Fruit fly (Drosophila melanogaster) whole organism, embryonic: Measurements from ENCODE around the gene Kap3.

ENCODE experiments used
- Antp ChIP-seq: fragments of 200-800 bp; sonication (Bioruptor generic); optimal IDR thresholded peaks from 3 replicates; lab custom pipeline; 2016; ENCODE audit warnings: missing biosample characterization, missing genetic modification characterization
- Atf6 ChIP-seq: fragments of 200-800 bp; sonication (Bioruptor generic); IDR thresholded peaks from 2 replicates; pipeline ENCODE4 v1.3.6; 2022; ENCODE audit warnings: missing biosample characterization, missing genetic modification characterization
- BtbVII ChIP-seq: fragments of 200-800 bp; sonication (Bioruptor generic); optimal IDR thresholded peaks from 3 replicates; lab custom pipeline; 2017; ENCODE audit warnings: missing biosample characterization, mild to moderate bottlenecking, missing genetic modification characterization
- CG10959 ChIP-seq: fragments of 200-800 bp; sonication (Bioruptor generic); IDR thresholded peaks from 2 replicates; pipeline ENCODE4 v1.3.6; 2022; ENCODE audit warnings: missing biosample characterization, missing genetic modification characterization
- CG11560 ChIP-seq: fragments of 200-800 bp; sonication (Bioruptor generic); IDR thresholded peaks from 3 replicates; pipeline ENCODE4 v1.3.6; 2022; ENCODE audit warnings: missing biosample characterization, missing genetic modification characterization
- CG12155 ChIP-seq: fragments of 200-800 bp; sonication (Bioruptor generic); optimal IDR thresholded peaks from 3 replicates; lab custom pipeline; 2016; ENCODE audit warnings: missing biosample characterization, missing genetic modification characterization
- CG14710 ChIP-seq: fragments of 200-800 bp; sonication (Bioruptor generic); optimal IDR thresholded peaks from 3 replicates; lab custom pipeline; 2019; ENCODE audit warnings: missing biosample characterization, mild to moderate bottlenecking, missing genetic modification characterization, moderate library complexity
- CG1603 ChIP-seq: fragments of 200-800 bp; sonication (Bioruptor generic); optimal IDR thresholded peaks from 2 replicates; lab custom pipeline; 2019; ENCODE audit warnings: missing biosample characterization, mild to moderate bottlenecking, missing genetic modification characterization, moderate library complexity
- CG2678 ChIP-seq: fragments of 200-800 bp; sonication (Bioruptor generic); optimal IDR thresholded peaks from 3 replicates; lab custom pipeline; 2019; ENCODE audit warnings: missing biosample characterization, mild to moderate bottlenecking, missing genetic modification characterization, moderate library complexity
- CG4360 ChIP-seq: fragments of 200-800 bp; sonication (Bioruptor generic); IDR thresholded peaks from 2 replicates; pipeline ENCODE4 v1.3.6; 2022; ENCODE audit warnings: missing biosample characterization, missing genetic modification characterization
- CG8089 ChIP-seq: fragments of 200-800 bp; sonication (Bioruptor generic); optimal IDR thresholded peaks from 3 replicates; lab custom pipeline; 2016; ENCODE audit warnings: missing biosample characterization, missing genetic modification characterization
- CG8290 ChIP-seq, 3 experiments: fragments of 200-800 bp; sonication (Bioruptor generic); optimal IDR thresholded peaks; 2 replicates each; lab custom pipeline; 2016 to 2019; ENCODE audit warnings: missing biosample characterization in 3 of 3, missing genetic modification characterization in 3 of 3, mild to moderate bottlenecking in 2 of 3, moderate library complexity in 1 of 3
- CG8924 ChIP-seq: fragments of 200-800 bp; optimal IDR thresholded peaks from 3 replicates; lab custom pipeline; 2019; ENCODE audit warnings: missing biosample characterization, mild to moderate bottlenecking, missing genetic modification characterization, moderate library complexity
- CG9437 ChIP-seq: fragments of 200-800 bp; sonication (Bioruptor generic); optimal IDR thresholded peaks from 2 replicates; lab custom pipeline; 2018; ENCODE audit warnings: missing biosample characterization, mild to moderate bottlenecking, missing genetic modification characterization
- CG9609 ChIP-seq: fragments of 200-800 bp; sonication (Bioruptor generic); optimal IDR thresholded peaks from 3 replicates; lab custom pipeline; 2016; ENCODE audit warnings: missing biosample characterization, missing genetic modification characterization
- CG9817 ChIP-seq: fragments of 200-800 bp; sonication (Bioruptor generic); optimal IDR thresholded peaks from 2 replicates; lab custom pipeline; 2018; ENCODE audit warnings: missing biosample characterization, mild to moderate bottlenecking, missing genetic modification characterization, moderate library complexity
- D19A ChIP-seq: fragments of 200-800 bp; optimal IDR thresholded peaks from 3 replicates; lab custom pipeline; 2019; ENCODE audit warnings: missing biosample characterization, mild to moderate bottlenecking, missing genetic modification characterization, moderate library complexity
- Dad ChIP-seq: fragments of 200-800 bp; sonication (Bioruptor generic); optimal IDR thresholded peaks from 3 replicates; lab custom pipeline; 2016; ENCODE audit warnings: missing biosample characterization, missing genetic modification characterization
- Dp ChIP-seq: fragments of 200-800 bp; sonication (Bioruptor generic); optimal IDR thresholded peaks from 2 replicates; lab custom pipeline; 2018; ENCODE audit warnings: missing biosample characterization, mild to moderate bottlenecking, missing genetic modification characterization, moderate library complexity
- HmgD ChIP-seq: fragments of 200-800 bp; sonication (Bioruptor generic); optimal IDR thresholded peaks from 3 replicates; lab custom pipeline; 2016; ENCODE audit warnings: missing biosample characterization, missing genetic modification characterization
- Hmr ChIP-seq: fragments of 200-800 bp; sonication (Bioruptor generic); optimal IDR thresholded peaks from 3 replicates; lab custom pipeline; 2017; ENCODE audit warnings: mild to moderate bottlenecking, missing biosample characterization, missing genetic modification reagents, missing genetic modification characterization
- Hmx ChIP-seq: fragments of 200-800 bp; sonication (Bioruptor generic); optimal IDR thresholded peaks from 2 replicates; lab custom pipeline; 2016; ENCODE audit warnings: missing biosample characterization, missing genetic modification characterization
- MBD-R2 ChIP-seq: fragments of 200-800 bp; sonication (Bioruptor generic); IDR thresholded peaks from 2 replicates; pipeline ENCODE4 v1.3.6; 2022; ENCODE audit warnings: missing biosample characterization, missing genetic modification characterization
- MESR4 ChIP-seq: fragments of 200-800 bp; sonication (Bioruptor generic); optimal IDR thresholded peaks from 2 replicates; lab custom pipeline; 2018; ENCODE audit warnings: missing biosample characterization, mild to moderate bottlenecking, missing genetic modification characterization, moderate library complexity
- Nf-YA ChIP-seq: fragments of 200-800 bp; sonication (Bioruptor generic); IDR thresholded peaks from 2 replicates; pipeline ENCODE4 v1.3.6; 2022; ENCODE audit warnings: missing biosample characterization, missing genetic modification characterization
- Optix ChIP-seq: fragments of 200-800 bp; sonication (Bioruptor generic); IDR thresholded peaks from 3 replicates; pipeline ENCODE4 v1.3.6; 2022; ENCODE audit warnings: missing biosample characterization, missing genetic modification characterization
- Ptx1 ChIP-seq: fragments of 200-800 bp; sonication (Bioruptor generic); IDR thresholded peaks from 2 replicates; pipeline ENCODE4 v1.3.6; 2022; ENCODE audit warnings: missing biosample characterization, missing genetic modification characterization
- Ravus ChIP-seq: fragments of 200-800 bp; sonication (Bioruptor generic); IDR thresholded peaks from 2 replicates; pipeline ENCODE4 v1.3.6; 2022; ENCODE audit warnings: missing biosample characterization, missing genetic modification characterization
- Scr ChIP-seq: fragments of 200-800 bp; sonication (Bioruptor generic); IDR thresholded peaks from 2 replicates; pipeline ENCODE4 v1.3.6; 2022; ENCODE audit warnings: missing biosample characterization, missing genetic modification characterization; ENCODE audit not compliant: partially characterized antibody
- Side ChIP-seq: fragments of 200-800 bp; sonication (Bioruptor generic); optimal IDR thresholded peaks from 2 replicates; lab custom pipeline; 2016; ENCODE audit warnings: missing biosample characterization, missing genetic modification characterization
- Stat92E ChIP-seq, 3 experiments: fragments of >200 bp in 2 of 3; fragments of 200-800 bp in 1 of 3; sonication (Bioruptor generic) in 1 of 3; optimal IDR thresholded peaks; 2 replicates each; lab custom pipeline; 2017 to 2019; ENCODE audit warnings: missing biosample characterization in 3 of 3, missing genetic modification characterization in 3 of 3, mild to moderate bottlenecking in 1 of 3, moderate library complexity in 1 of 3
- al ChIP-seq: fragments of 200-800 bp; sonication (Bioruptor generic); IDR thresholded peaks from 2 replicates; pipeline ENCODE4 v1.3.6; 2022; ENCODE audit warnings: missing biosample characterization, missing genetic modification characterization
- bsh ChIP-seq, 2 experiments: fragments of 200-800 bp; sonication (Bioruptor generic); optimal IDR thresholded peaks; 2 replicates each; lab custom pipeline; 2017 to 2018; ENCODE audit warnings: mild to moderate bottlenecking in 2 of 2, missing biosample characterization in 2 of 2, missing genetic modification characterization in 2 of 2, moderate library complexity in 1 of 2
- crc ChIP-seq: fragments of 200-800 bp; sonication (Bioruptor generic); optimal IDR thresholded peaks from 2 replicates; lab custom pipeline; 2016; ENCODE audit warnings: missing biosample characterization, missing genetic modification characterization
- dysf ChIP-seq: fragments of 200-800 bp; sonication (Bioruptor generic); IDR thresholded peaks from 3 replicates; pipeline ENCODE4 v1.3.6; 2022; ENCODE audit warnings: missing biosample characterization, missing genetic modification characterization
- fd64A ChIP-seq: fragments of 200-800 bp; sonication (Bioruptor generic); optimal IDR thresholded peaks from 3 replicates; lab custom pipeline; 2018; ENCODE audit warnings: missing biosample characterization, mild to moderate bottlenecking, missing genetic modification characterization
- ham ChIP-seq: fragments of 200-800 bp; sonication (Bioruptor generic); IDR thresholded peaks from 2 replicates; pipeline ENCODE4 v1.3.6; 2022; ENCODE audit warnings: missing biosample characterization, missing genetic modification characterization
- lmd ChIP-seq: fragments of 200-800 bp; sonication (Bioruptor generic); IDR thresholded peaks from 2 replicates; pipeline ENCODE4 v1.3.6; 2022; ENCODE audit warnings: missing biosample characterization, missing genetic modification characterization
- lola ChIP-seq, 3 experiments: fragments of >200 bp in 2 of 3; fragments of 200-800 bp in 1 of 3; sonication (Bioruptor generic) in 1 of 3; optimal IDR thresholded peaks; 2 replicates each; lab custom pipeline; 2017 to 2019; ENCODE audit warnings: missing biosample characterization in 3 of 3, missing genetic modification characterization in 3 of 3, mild to moderate bottlenecking in 1 of 3, moderate library complexity in 1 of 3
- luna ChIP-seq: fragments of 200-800 bp; sonication (Bioruptor generic); optimal IDR thresholded peaks from 2 replicates; lab custom pipeline; 2016; ENCODE audit warnings: missing biosample characterization, missing genetic modification characterization
- org-1 ChIP-seq: fragments of 200-800 bp; sonication (Bioruptor generic); optimal IDR thresholded peaks from 2 replicates; lab custom pipeline; 2017; ENCODE audit warnings: missing biosample characterization, missing genetic modification characterization
- pb ChIP-seq: fragments of 200-800 bp; sonication (Bioruptor generic); optimal IDR thresholded peaks from 3 replicates; lab custom pipeline; 2016; ENCODE audit warnings: missing biosample characterization, missing genetic modification characterization
- prd ChIP-seq, 3 experiments: fragments of >200 bp in 2 of 3; fragments of 200-800 bp in 1 of 3; sonication (Bioruptor generic) in 1 of 3; optimal IDR thresholded peaks in 2 of 3; IDR thresholded peaks in 1 of 3; 2 replicates in 2 of 3; 3 replicates in 1 of 3; pipeline versions ENCODE4 v1.3.6 to Lab custom; 2017 to 2022; ENCODE audit warnings: missing biosample characterization in 1 of 3, missing genetic modification characterization in 1 of 3
- salm ChIP-seq: fragments of 200-800 bp; sonication (Bioruptor generic); optimal IDR thresholded peaks from 2 replicates; lab custom pipeline; 2018; ENCODE audit warnings: missing biosample characterization, mild to moderate bottlenecking, missing genetic modification characterization
- sens ChIP-seq: fragments of 200-800 bp; sonication (Bioruptor generic); peaks from one replicate; lab custom pipeline; 2016; ENCODE audit warnings: missing biosample characterization, missing genetic modification characterization
- shn ChIP-seq: fragments of 200-800 bp; sonication (Bioruptor generic); optimal IDR thresholded peaks from 3 replicates; lab custom pipeline; 2016; ENCODE audit warnings: missing biosample characterization, missing genetic modification characterization
- sqz ChIP-seq: fragments of 200-800 bp; sonication (Bioruptor generic); optimal IDR thresholded peaks from 3 replicates; lab custom pipeline; 2018; ENCODE audit warnings: missing biosample characterization, mild to moderate bottlenecking, missing genetic modification characterization
- zen2 ChIP-seq: fragments of 200-800 bp; sonication (Bioruptor generic); IDR thresholded peaks from 3 replicates; pipeline ENCODE4 v1.3.6; 2022; ENCODE audit warnings: missing biosample characterization, missing genetic modification characterization; ENCODE audit not compliant: partially characterized antibody

The Kap3 gene

DNA sequence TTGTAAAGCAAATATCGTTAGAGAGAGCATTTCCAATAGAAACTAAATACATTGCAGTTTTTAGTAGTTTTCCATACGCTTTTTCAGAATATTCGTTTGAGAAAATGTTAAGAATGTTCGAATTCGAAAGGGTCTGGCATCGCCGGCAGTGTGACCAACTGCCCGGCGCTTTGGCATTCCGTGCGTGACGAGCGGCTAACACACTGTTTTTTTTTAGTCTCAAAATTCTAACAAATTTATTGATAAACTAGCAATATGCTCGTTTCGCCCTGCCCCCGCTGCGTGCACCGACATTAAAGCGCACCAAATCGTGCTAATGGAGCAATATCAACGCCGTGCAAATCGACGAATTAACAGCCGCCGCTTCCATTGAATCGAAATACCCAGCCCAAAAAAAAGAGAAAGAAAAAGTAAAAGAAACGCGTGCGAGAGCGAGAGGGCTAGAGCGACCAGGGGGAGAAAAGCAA is 15.9 kb upstream of the Kap3 start, which contains the start of gene dsh (continued):
- no peak for TF ChIP-seq Optix (GFP tag; lab: Robert Waterston, UW)
- peak; percentile 82 for TF ChIP-seq sqz (GFP tag; lab: Kevin White, UChicago)
- TF ChIP-seq Scr (GFP tag; lab: Robert Waterston, UW): peak; percentile 59
- TF ChIP-seq bsh (GFP tag; optimal IDR thresholded peaks at IDR 0.05; lab: Kevin White, UChicago): peak in 1 of 2 experiments; percentile 1
- TF ChIP-seq Dp: peak; percentile 60
- TF ChIP-seq MBD-R2: peak; percentile 34; the same call in 1 of the 2 replicates
- TF ChIP-seq CG8290 (GFP tag; optimal IDR thresholded peaks at IDR 0.05; lab: Kevin White, UChicago): peak; percentile 12
- TF ChIP-seq CG8290 (tag; optimal IDR thresholded peaks at IDR 0.05; lab: Kevin White, UChicago): no peak
- peak; percentile 37 for TF ChIP-seq Antp (GFP tag; lab: Kevin White, UChicago)
- TF ChIP-seq Stat92E (GFP tag; optimal IDR thresholded peaks at IDR 0.05; lab: Kevin White, UChicago): peak in 1 of 3 experiments; percentile 1
- TF ChIP-seq CG10959 (GFP tag; lab: Robert Waterston, UW): no peak
- TF ChIP-seq CG2678: no peak
- TF ChIP-seq prd (optimal IDR thresholded peaks at IDR 0.05; lab: Kevin White, UChicago): no peak
- 0 out of 3 replicates have a peak, but pooled peaks have one; percentile 14 for TF ChIP-seq prd (GFP tag; IDR thresholded peaks at IDR 0.05; lab: Robert Waterston, UW)
- no peak for TF ChIP-seq CG9817 (tag; lab: Kevin White, UChicago)

- peak; percentile 89 for TF ChIP-seq al (GFP tag; lab: Robert Waterston, UW)
- TF ChIP-seq BtbVII (GFP tag; lab: Kevin White, UChicago): peak; percentile 87
- TF ChIP-seq luna (GFP tag; lab: Kevin White, UChicago): peak; percentile 73
- peak; percentile 92 for TF ChIP-seq Hmr (GFP tag; lab: Kevin White, UChicago)
- TF ChIP-seq shn (GFP tag; lab: Kevin White, UChicago): peak; percentile 90
- peak; percentile 97 for TF ChIP-seq CG1603 (tag; lab: Kevin White, UChicago)
- peak; percentile 80 for TF ChIP-seq D19A (tag; lab: Kevin White, UChicago)
- peak; percentile 88 for TF ChIP-seq CG8089
- TF ChIP-seq MESR4 (GFP tag; lab: Kevin White, UChicago): peak; percentile 12
- TF ChIP-seq CG9437 (GFP tag; lab: Kevin White, UChicago): peak; percentile 82
- peak; percentile 92 for TF ChIP-seq Dad (GFP tag; lab: Kevin White, UChicago)
- peak; percentile 93 for TF ChIP-seq CG9609 (GFP tag; lab: Kevin White, UChicago)
- peak; percentile 85 for TF ChIP-seq HmgD
- TF ChIP-seq sens (GFP tag; lab: Kevin White, UChicago): peak; percentile 97
- TF ChIP-seq CG12155 (GFP tag; lab: Kevin White, UChicago): peak; percentile 88
- TF ChIP-seq MBD-R2: peak; percentile 87
- peak; percentile 86 for TF ChIP-seq salm (tag; lab: Kevin White, UChicago)
- TF ChIP-seq Ptx1 (GFP tag; lab: Robert Waterston, UW): peak; percentile 95
- TF ChIP-seq org-1: peak; percentile 93
- TF ChIP-seq zen2 (GFP tag; lab: Robert Waterston, UW): no peak
- TF ChIP-seq CG4360 (GFP tag; lab: Robert Waterston, UW): peak; percentile 79
- peak; percentile 96 for TF ChIP-seq lmd (GFP tag; lab: Robert Waterston, UW)
- TF ChIP-seq CG8924: peak; percentile 88
- peak; percentile 82; the same call in 2 of the 3 replicates for TF ChIP-seq CG11560
- peak; percentile 93 for TF ChIP-seq Nf-YA
- peak; percentile 92 for TF ChIP-seq Atf6 (GFP tag; lab: Robert Waterston, UW)
- TF ChIP-seq CG14710 (tag; lab: Kevin White, UChicago): peak; percentile 75
- TF ChIP-seq Ravus: peak; percentile 84
- peak; percentile 76 for TF ChIP-seq Hmx (GFP tag; lab: Kevin White, UChicago)
- TF ChIP-seq dysf: peak; percentile 97
- peak in 1 of 3 experiments; percentile 77 for TF ChIP-seq lola (GFP tag; optimal IDR thresholded peaks at IDR 0.05; lab: Kevin White, UChicago)
- TF ChIP-seq Side (GFP tag; lab: Kevin White, UChicago): peak; percentile 93
- peak; percentile 87 for TF ChIP-seq crc (GFP tag; lab: Kevin White, UChicago)
- peak; percentile 81 for TF ChIP-seq fd64A (GFP tag; lab: Kevin White, UChicago)
- peak; percentile 90 for TF ChIP-seq pb
- TF ChIP-seq ham (GFP tag; lab: Robert Waterston, UW): 0 out of 2 replicates have a peak, but pooled peaks have one; percentile 59
Measured at dm6 chrX:11351351-11351750, 11.5 kb upstream of the Kap3 start.
